Fruit fly (Drosophila melanogaster) whole organism, wandering third instar larva: ENCODE data around the gene CG10005.

Source experiments
- GATAd ChIP-seq: sonication (Bioruptor generic); optimal IDR thresholded peaks from 2 replicates; lab custom pipeline; 2016; ENCODE audit warnings: missing biosample characterization, missing genetic modification characterization
- Sp1 ChIP-seq: fragments of 200-800 bp; sonication (Bioruptor generic); optimal IDR thresholded peaks from 3 replicates; lab custom pipeline; 2019; ENCODE audit warnings: missing biosample characterization, mild to moderate bottlenecking, missing genetic modification characterization, moderate library complexity
- sv ChIP-seq: fragments of 200-800 bp; sonication (Bioruptor generic); optimal IDR thresholded peaks from 3 replicates; lab custom pipeline; 2016; ENCODE audit warnings: missing biosample characterization, missing genetic modification characterization

DNA sequence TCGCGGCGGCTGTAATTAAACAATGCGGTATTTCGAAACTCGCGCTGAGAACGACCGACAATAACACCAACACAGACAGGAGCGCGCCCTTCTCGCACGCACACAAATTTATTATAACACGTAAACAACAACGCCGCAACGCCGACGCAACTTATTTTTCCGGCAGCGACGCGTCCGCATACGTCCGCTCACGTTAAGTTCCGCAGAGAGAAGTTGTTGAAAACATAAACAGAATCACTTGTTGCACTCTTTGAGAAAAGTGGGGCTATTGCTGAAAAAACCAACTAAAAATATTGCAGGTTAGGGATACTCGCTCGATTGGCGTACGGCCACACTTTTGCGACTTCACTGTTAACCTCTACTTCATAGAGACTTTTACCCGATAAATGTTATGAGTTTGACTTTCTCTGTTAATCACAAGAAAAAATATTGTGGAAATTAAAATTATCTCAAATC is 28.1 kb downstream of the CG10005 start, which contains the start of gene Cad87A:
- TF ChIP-seq Sp1 (GFP tag; lab: Kevin White, UChicago) (peak; percentile 21), GATAd (GFP tag; lab: Kevin White, UChicago) (no peak), sv (GFP tag; lab: Kevin White, UChicago) (no peak)
